Worm (Caenorhabditis elegans) whole organism, L2 larva: ENCODE results near the gene W03A5.2.

Source experiments
- C34F6.9 ChIP-seq: fragments of 150-350 bp; optimal IDR thresholded peaks from 2 replicates; lab custom pipeline; 2014; ENCODE audit warnings: missing biosample characterization, missing genetic modification characterization
- F13H6.1 ChIP-seq: sonication (generic microtip); optimal IDR thresholded peaks from 2 replicates; lab custom pipeline; 2016; ENCODE audit warnings: missing genetic modification characterization, missing compliant biosample characterization
- Y55F3AM.14 ChIP-seq: fragments of 200-800 bp; sonication (Bioruptor generic); optimal IDR thresholded peaks from 2 replicates; lab custom pipeline; 2018; ENCODE audit warnings: mild to moderate bottlenecking, missing genetic modification characterization, missing compliant biosample characterization
- ZK546.5 ChIP-seq: sonication (generic microtip); optimal IDR thresholded peaks from 2 replicates; lab custom pipeline; 2017; ENCODE audit warnings: missing biosample characterization, missing genetic modification characterization
- alr-1 ChIP-seq: fragments of 150-350 bp; optimal IDR thresholded peaks from 2 replicates; lab custom pipeline; 2014; ENCODE audit warnings: missing biosample characterization, missing genetic modification characterization
- aly-2 ChIP-seq: fragments of 150-350 bp; optimal IDR thresholded peaks from 2 replicates; lab custom pipeline; 2014; ENCODE audit warnings: missing biosample characterization, missing genetic modification characterization
- blmp-1 ChIP-seq: sonication (generic microtip); optimal IDR thresholded peaks from 2 replicates; lab custom pipeline; 2017; ENCODE audit warnings: missing genetic modification characterization, mild to moderate bottlenecking, missing compliant biosample characterization, antibody characterized with exemption, moderate library complexity; ENCODE audit not compliant: insufficient read depth
- ceh-16 ChIP-seq: fragments of 150-350 bp; optimal IDR thresholded peaks from 2 replicates; lab custom pipeline; 2014; ENCODE audit warnings: missing biosample characterization, missing genetic modification characterization
- crh-2 ChIP-seq: sonication (generic microtip); optimal IDR thresholded peaks from 2 replicates; lab custom pipeline; 2017; ENCODE audit warnings: missing biosample characterization, missing genetic modification characterization
- dmd-4 ChIP-seq: sonication (generic microtip); optimal IDR thresholded peaks from 2 replicates; lab custom pipeline; 2017; ENCODE audit warnings: missing biosample characterization, missing genetic modification characterization
- egl-27 ChIP-seq: sonication (generic microtip); optimal IDR thresholded peaks from 3 replicates; lab custom pipeline; 2017; ENCODE audit warnings: missing biosample characterization, missing genetic modification reagents, missing genetic modification characterization
- fos-1 ChIP-seq: fragments of 150-350 bp; optimal IDR thresholded peaks from 2 replicates; lab custom pipeline; 2014; ENCODE audit warnings: missing biosample characterization, missing genetic modification characterization
- gmeb-1 ChIP-seq: fragments of 150-350 bp; optimal IDR thresholded peaks from 2 replicates; lab custom pipeline; 2014; ENCODE audit warnings: missing biosample characterization, missing genetic modification characterization
- lin-11 ChIP-seq: fragments of 150-350 bp; sonication (generic microtip); optimal IDR thresholded peaks from 2 replicates; lab custom pipeline; 2014; ENCODE audit warnings: missing biosample characterization, missing genetic modification characterization, inconsistent platforms, mixed read lengths
- lin-13 ChIP-seq: fragments of 150-350 bp; optimal IDR thresholded peaks from 2 replicates; lab custom pipeline; 2014; ENCODE audit warnings: missing biosample characterization, missing genetic modification reagents, missing genetic modification characterization
- lin-39 ChIP-seq: fragments of 150-350 bp; optimal IDR thresholded peaks from 2 replicates; lab custom pipeline; 2014; ENCODE audit warnings: missing biosample characterization, missing genetic modification reagents, missing genetic modification characterization
- lsy-2 ChIP-seq, 2 experiments: fragments of 150-350 bp in 1 of 2; sonication (generic microtip) in 1 of 2; optimal IDR thresholded peaks; 2 replicates each; lab custom pipeline; 2014 to 2017; ENCODE audit warnings: missing biosample characterization in 2 of 2, missing genetic modification characterization in 2 of 2
- mab-5 ChIP-seq: fragments of 150-350 bp; optimal IDR thresholded peaks from 2 replicates; lab custom pipeline; 2014; ENCODE audit warnings: missing biosample characterization, missing genetic modification characterization
- mbf-1 ChIP-seq: sonication (generic microtip); optimal IDR thresholded peaks from 2 replicates; lab custom pipeline; 2017; ENCODE audit warnings: missing biosample characterization, missing genetic modification characterization
- mdl-1 ChIP-seq, 2 experiments: fragments of 150-350 bp in 1 of 2; sonication (generic microtip) in 1 of 2; optimal IDR thresholded peaks; 2 replicates each; lab custom pipeline; 2017; ENCODE audit warnings: missing biosample characterization in 2 of 2, missing genetic modification characterization in 2 of 2
- nhr-10 ChIP-seq: sonication (generic microtip); optimal IDR thresholded peaks from 2 replicates; lab custom pipeline; 2017; ENCODE audit warnings: missing biosample characterization, missing genetic modification characterization
- nhr-11 ChIP-seq: fragments of 150-350 bp; optimal IDR thresholded peaks from 2 replicates; lab custom pipeline; 2014; ENCODE audit warnings: missing biosample characterization, missing genetic modification characterization
- nhr-129 ChIP-seq: fragments of 150-350 bp; optimal IDR thresholded peaks from 2 replicates; lab custom pipeline; 2014; ENCODE audit warnings: missing biosample characterization, missing genetic modification characterization
- nhr-21 ChIP-seq: fragments of 150-350 bp; optimal IDR thresholded peaks from 2 replicates; lab custom pipeline; 2014; ENCODE audit warnings: missing biosample characterization, missing genetic modification characterization
- nhr-23 ChIP-seq: fragments of 150-350 bp; optimal IDR thresholded peaks from 2 replicates; lab custom pipeline; 2014; ENCODE audit warnings: missing biosample characterization, missing genetic modification reagents, missing genetic modification characterization
- nhr-237 ChIP-seq: fragments of 150-350 bp; optimal IDR thresholded peaks from 2 replicates; lab custom pipeline; 2014; ENCODE audit warnings: missing biosample characterization, missing genetic modification characterization
- nhr-25 ChIP-seq: fragments of 150-350 bp; sonication (generic microtip); optimal IDR thresholded peaks from 3 replicates; lab custom pipeline; 2014; ENCODE audit warnings: missing biosample characterization, missing genetic modification characterization
- nhr-6 ChIP-seq: fragments of 150-350 bp; optimal IDR thresholded peaks from 2 replicates; lab custom pipeline; 2014; ENCODE audit warnings: missing biosample characterization, missing genetic modification characterization
- nhr-77 ChIP-seq: fragments of 150-350 bp; optimal IDR thresholded peaks from 2 replicates; lab custom pipeline; 2014; ENCODE audit warnings: missing biosample characterization, missing genetic modification characterization
- peb-1 ChIP-seq: fragments of 150-350 bp; optimal IDR thresholded peaks from 2 replicates; lab custom pipeline; 2014; ENCODE audit warnings: missing biosample characterization, missing genetic modification characterization
- sem-4 ChIP-seq: fragments of 150-350 bp; optimal IDR thresholded peaks from 2 replicates; lab custom pipeline; 2014; ENCODE audit warnings: missing biosample characterization, missing genetic modification reagents, missing genetic modification characterization
- skn-1 ChIP-seq: sonication (generic microtip); optimal IDR thresholded peaks from 2 replicates; lab custom pipeline; 2017; ENCODE audit warnings: missing biosample characterization, missing genetic modification characterization
- sma-9 ChIP-seq, 2 experiments: fragments of 150-350 bp in 1 of 2; sonication (generic microtip) in 1 of 2; optimal IDR thresholded peaks; 2 replicates each; lab custom pipeline; 2014 to 2016; ENCODE audit warnings: missing genetic modification characterization in 2 of 2, mild to moderate bottlenecking in 1 of 2, missing biosample characterization in 1 of 2, missing compliant biosample characterization in 1 of 2, missing genetic modification reagents in 1 of 2, moderate library complexity in 1 of 2
- snpc-4 ChIP-seq: fragments of 150-350 bp; optimal IDR thresholded peaks from 2 replicates; lab custom pipeline; 2014; ENCODE audit warnings: missing biosample characterization, missing genetic modification characterization
- unc-39 ChIP-seq: fragments of 150-350 bp; optimal IDR thresholded peaks from 2 replicates; lab custom pipeline; 2014; ENCODE audit warnings: missing biosample characterization, missing genetic modification characterization
- unc-55 ChIP-seq: fragments of 150-350 bp; sonication (generic microtip); optimal IDR thresholded peaks from 3 replicates; lab custom pipeline; 2014; ENCODE audit warnings: missing biosample characterization, missing genetic modification reagents, missing genetic modification characterization
- unc-62 ChIP-seq: fragments of 150-350 bp; optimal IDR thresholded peaks from 2 replicates; lab custom pipeline; 2014; ENCODE audit warnings: missing biosample characterization, missing genetic modification reagents, missing genetic modification characterization
- ztf-1 ChIP-seq: fragments of 200-800 bp; sonication (Bioruptor generic); conservative IDR thresholded peaks from 2 replicates; pipeline ENCODE4 v1.3.6; 2022; ENCODE audit warnings: missing genetic modification characterization, missing compliant biosample characterization
- ztf-11 ChIP-seq: sonication (generic microtip); optimal IDR thresholded peaks from 2 replicates; lab custom pipeline; 2017; ENCODE audit warnings: missing biosample characterization, missing genetic modification characterization
- ztf-4 ChIP-seq: fragments of 150-350 bp; optimal IDR thresholded peaks from 2 replicates; lab custom pipeline; 2014; ENCODE audit warnings: missing biosample characterization, missing genetic modification characterization

Gene W03A5.2

ce11 chrIII:5448177-5448576, 42.3 kb downstream of the W03A5.2 start, which contains the start of gene skpt-1:
skpt-1 (minus strand) TSS chrIII:5448395.
- TF ChIP-seq blmp-1 (tag; lab: Kevin White, UChicago) (no peak), lsy-2 (tag; optimal IDR thresholded peaks at IDR 0.05; lab: Kevin White, UChicago) (peak in 1 of 2 experiments; percentile 76), gmeb-1 (peak; percentile 82), sem-4 (tag; lab: Kevin White, UChicago) (no peak), nhr-129 (tag; lab: Kevin White, UChicago) (peak; percentile 7), ztf-1 (GFP tag; lab: Robert Waterston, UW) (no peak), unc-55 (peak; percentile 65), C34F6.9 (tag; lab: Kevin White, UChicago) (peak; percentile 51), fos-1 (peak; percentile 9)

ce11 chrIII:5449762-5450308, 44.0 kb downstream of the W03A5.2 start, which contains the start of gene F48E8.8:
F48E8.8 (minus strand) TSS chrIII:5449812.
- TF ChIP-seq mbf-1 (no peak), sem-4 (tag; lab: Kevin White, UChicago) (peak; percentile 13), snpc-4 (tag; lab: Kevin White, UChicago) (no peak), sma-9 (GFP tag; optimal IDR thresholded peaks at IDR 0.05; lab: Kevin White, UChicago) (peak; percentile 59), sma-9 (tag; optimal IDR thresholded peaks at IDR 0.05; lab: Kevin White, UChicago) (no peak), ztf-11 (tag; lab: Kevin White, UChicago) (no peak), C34F6.9 (tag; lab: Kevin White, UChicago) (peak; percentile 59), alr-1 (tag; lab: Kevin White, UChicago) (no peak), nhr-237 (tag; lab: Kevin White, UChicago) (no peak), Y55F3AM.14 (no peak), nhr-6 (tag; lab: Kevin White, UChicago) (no peak), skn-1 (tag; lab: Kevin White, UChicago) (no peak), unc-55 (peak; percentile 71), unc-62 (GFP tag; lab: Kevin White, UChicago) (no peak), lin-39 (tag; lab: Kevin White, UChicago) (no peak), mab-5 (tag; lab: Kevin White, UChicago) (no peak), ceh-16 (no peak), nhr-10 (tag; lab: Kevin White, UChicago) (no peak), lin-11 (tag; lab: Kevin White, UChicago) (peak; percentile 41), peb-1 (tag; lab: Kevin White, UChicago) (no peak), F13H6.1 (tag; lab: Kevin White, UChicago) (peak; percentile 79), gmeb-1 (peak; percentile 11), ztf-1 (GFP tag; lab: Robert Waterston, UW) (no peak), fos-1 (peak; percentile 15), nhr-77 (tag; lab: Kevin White, UChicago) (no peak), lin-13 (peak; percentile 18), nhr-25 (no peak), nhr-21 (no peak), lsy-2 (tag; optimal IDR thresholded peaks at IDR 0.05; lab: Kevin White, UChicago) (peak; percentile 21 to 80), nhr-11 (tag; lab: Kevin White, UChicago) (no peak), egl-27 (tag; lab: Kevin White, UChicago) (no peak), ztf-4 (tag; lab: Kevin White, UChicago) (no peak), unc-39 (tag; lab: Kevin White, UChicago) (no peak), dmd-4 (tag; lab: Kevin White, UChicago) (no peak), mdl-1 (tag; optimal IDR thresholded peaks at IDR 0.05; lab: Kevin White, UChicago) (no peak), ZK546.5 (tag; lab: Kevin White, UChicago) (no peak), crh-2 (tag; lab: Kevin White, UChicago) (peak; percentile 61), nhr-129 (tag; lab: Kevin White, UChicago) (peak; percentile 85)

- no peak for TF ChIP-seq mab-5 (tag; lab: Kevin White, UChicago)
- no peak for TF ChIP-seq gmeb-1
- TF ChIP-seq aly-2: no peak
- TF ChIP-seq fos-1: no peak
- no peak for TF ChIP-seq nhr-23 (tag; lab: Kevin White, UChicago)
- no peak for TF ChIP-seq lin-11 (tag; lab: Kevin White, UChicago)
- TF ChIP-seq lin-39 (tag; lab: Kevin White, UChicago): no peak
- no peak for TF ChIP-seq skn-1 (tag; lab: Kevin White, UChicago)
- no peak for TF ChIP-seq snpc-4 (tag; lab: Kevin White, UChicago)
- no peak for TF ChIP-seq mdl-1 (tag; optimal IDR thresholded peaks at IDR 0.05; lab: Kevin White, UChicago)
- TF ChIP-seq ceh-16: no peak
- no peak for TF ChIP-seq unc-39 (tag; lab: Kevin White, UChicago)
- TF ChIP-seq nhr-77 (tag; lab: Kevin White, UChicago): no peak
- TF ChIP-seq, all 48 proteins: peak for 0
Observed at ce11 chrIII:5450430-5450829, 44.6 kb downstream of the W03A5.2 start, which contains the start of gene paa-1. paa-1 (plus strand) TSS chrIII:5450730.
